Worm (Caenorhabditis elegans) whole organism, dauer: ENCODE data around the gene ZK218.5.

Source experiments
- unc-62 ChIP-seq: sonication (generic microtip); optimal IDR thresholded peaks from 2 replicates; lab custom pipeline; 2017; ENCODE audit warnings: missing biosample characterization, missing genetic modification reagents, missing genetic modification characterization

ZK218.5 gene

ce11 chrV:17100829-17101228 is at the start of gene ZK218.5:
ZK218.5 (plus strand) TSS chrV:17101129.
- TF ChIP-seq unc-62 (GFP tag; lab: Kevin White, UChicago), result no peak

- no peak for TF ChIP-seq unc-62 (GFP tag; lab: Kevin White, UChicago)
Measured at ce11 chrV:17059987-17060386, 40.9 kb upstream of the ZK218.5 start, which contains the start of gene sri-66. sri-66 (plus strand) TSS chrV:17060287.

ce11 chrV:17061585-17061984 is 39.3 kb upstream of the ZK218.5 start, which contains the start of gene F28B1.9:
F28B1.9 (plus strand) TSS chrV:17061885.
- TF ChIP-seq unc-62 (GFP tag; lab: Kevin White, UChicago), result no peak

ce11 chrV:17064676-17065075 is 36.3 kb upstream of the ZK218.5 start, which contains the start of gene srh-255:
srh-255 (plus strand) TSS chrV:17064976.
- TF ChIP-seq unc-62 (GFP tag; lab: Kevin White, UChicago), result no peak

ce11 chrV:17066634-17067033 is 34.3 kb upstream of the ZK218.5 start:
- no peak for TF ChIP-seq unc-62 (GFP tag; lab: Kevin White, UChicago)

- no peak for TF ChIP-seq unc-62 (GFP tag; lab: Kevin White, UChicago)
Measured at ce11 chrV:17068839-17069238, 32.1 kb upstream of the ZK218.5 start, which contains the start of gene T05E12.8. T05E12.8 (plus strand) TSS chrV:17069139.

- TF ChIP-seq unc-62 (GFP tag; lab: Kevin White, UChicago), result no peak
Measured at ce11 chrV:17071578-17071977, 29.4 kb upstream of the ZK218.5 start, which contains the start of gene srbc-14. srbc-14 (minus strand) TSS chrV:17071678.

ce11 chrV:17075900-17076299 is 25.0 kb upstream of the ZK218.5 start, which contains the start of gene str-125:
str-125 (minus strand) TSS chrV:17076000.
- no peak for TF ChIP-seq unc-62 (GFP tag; lab: Kevin White, UChicago)

- no peak for TF ChIP-seq unc-62 (GFP tag; lab: Kevin White, UChicago)
Measured at ce11 chrV:17077889-17078288, 23.0 kb upstream of the ZK218.5 start, which contains the start of gene T05E12.3. T05E12.3 (minus strand) TSS chrV:17077989.

ce11 chrV:17079795-17080194 is 21.1 kb upstream of the ZK218.5 start, which contains the start of gene srw-20:
srw-20 (minus strand) TSS chrV:17079895.
- no peak for TF ChIP-seq unc-62 (GFP tag; lab: Kevin White, UChicago)

- TF ChIP-seq unc-62 (GFP tag; lab: Kevin White, UChicago), result no peak
Measured at ce11 chrV:17082718-17083117, 18.2 kb upstream of the ZK218.5 start, which contains the start of gene T05E12.9. T05E12.9 (minus strand) TSS chrV:17082818.

ce11 chrV:17089342-17089741 is 11.6 kb upstream of the ZK218.5 start, which contains the start of gene T05E12.6:
T05E12.6 (minus strand) TSS chrV:17089442.
- TF ChIP-seq unc-62 (GFP tag; lab: Kevin White, UChicago), result no peak

ce11 chrV:17089931-17090429 is 10.9 kb upstream of the ZK218.5 start, which contains the start of gene srh-237:
srh-237 (plus strand) TSS chrV:17090379.
- no peak for TF ChIP-seq unc-62 (GFP tag; lab: Kevin White, UChicago)

ce11 chrV:17092262-17092661 is 8.7 kb upstream of the ZK218.5 start, which contains the start of gene ZK218.1:
ZK218.1 (plus strand) TSS chrV:17092562.
- no peak for TF ChIP-seq unc-62 (GFP tag; lab: Kevin White, UChicago)

- TF ChIP-seq unc-62 (GFP tag; lab: Kevin White, UChicago), result no peak
Measured at ce11 chrV:17094568-17094967, 6.4 kb upstream of the ZK218.5 start.

ce11 chrV:17098669-17099068 is 2.3 kb upstream of the ZK218.5 start, which contains the start of the genes ZK218.3 and ZK218.4:
ZK218.3 (minus strand) TSS chrV:17098769.
ZK218.4 (plus strand) TSS chrV:17098854.
- TF ChIP-seq unc-62 (GFP tag; lab: Kevin White, UChicago), result no peak

- no peak for TF ChIP-seq unc-62 (GFP tag; lab: Kevin White, UChicago)
Measured at ce11 chrV:17104527-17104926, 3.6 kb downstream of the ZK218.5 start, which contains the start of gene nhr-248. nhr-248 (minus strand) TSS chrV:17104627.
